Fruit fly (Drosophila melanogaster) whole organism, embryonic: ENCODE results near the gene eIF4E5.

Experiments used
- Blimp-1 ChIP-seq: fragments of 200-800 bp; sonication (Bioruptor generic); optimal IDR thresholded peaks from 3 replicates; lab custom pipeline; 2018; ENCODE audit warnings: missing biosample characterization, missing genetic modification characterization, mild to moderate bottlenecking, moderate library complexity, missing genetic modification reagents
- CG11093 ChIP-seq: fragments of 200-800 bp; sonication (Bioruptor generic); IDR thresholded peaks from 3 replicates; pipeline ENCODE4 v1.3.6; 2022; ENCODE audit warnings: missing biosample characterization, missing genetic modification characterization
- CG12104 ChIP-seq: fragments of 200-800 bp; sonication (Bioruptor generic); optimal IDR thresholded peaks from 3 replicates; lab custom pipeline; 2016; ENCODE audit warnings: missing biosample characterization, missing genetic modification characterization
- CG12744 ChIP-seq: fragments of 200-800 bp; sonication (Bioruptor generic); optimal IDR thresholded peaks from 2 replicates; lab custom pipeline; 2016; ENCODE audit warnings: missing biosample characterization, missing genetic modification characterization
- CG15696 ChIP-seq: fragments of 200-800 bp; sonication (Bioruptor generic); optimal IDR thresholded peaks from 2 replicates; lab custom pipeline; 2019; ENCODE audit warnings: missing biosample characterization, mild to moderate bottlenecking, missing genetic modification characterization, moderate library complexity
- CG1603 ChIP-seq: fragments of 200-800 bp; sonication (Bioruptor generic); optimal IDR thresholded peaks from 2 replicates; lab custom pipeline; 2019; ENCODE audit warnings: missing biosample characterization, mild to moderate bottlenecking, missing genetic modification characterization, moderate library complexity
- CG16779 ChIP-seq: fragments of 200-800 bp; sonication (Bioruptor generic); IDR thresholded peaks from 2 replicates; pipeline ENCODE4 v1.3.6; 2022; ENCODE audit warnings: missing biosample characterization, missing genetic modification characterization
- CG2129 ChIP-seq: fragments of 200-800 bp; sonication (Bioruptor generic); IDR thresholded peaks from 2 replicates; pipeline ENCODE4 v1.3.6; 2022; ENCODE audit warnings: missing biosample characterization, missing genetic modification characterization; ENCODE audit not compliant: partially characterized antibody
- CG30403 ChIP-seq: fragments of 200-800 bp; sonication (Bioruptor generic); optimal IDR thresholded peaks from 3 replicates; lab custom pipeline; 2016; ENCODE audit warnings: missing biosample characterization, missing genetic modification characterization
- CG31365 ChIP-seq: fragments of 200-800 bp; sonication (Bioruptor generic); optimal IDR thresholded peaks from 2 replicates; lab custom pipeline; 2018; ENCODE audit warnings: missing biosample characterization, mild to moderate bottlenecking, missing genetic modification characterization
- CG34224 ChIP-seq: fragments of 200-800 bp; sonication (Bioruptor generic); IDR thresholded peaks from 3 replicates; pipeline ENCODE4 v1.3.6; 2022; ENCODE audit warnings: missing biosample characterization, missing genetic modification characterization; ENCODE audit not compliant: partially characterized antibody
- CG3726 ChIP-seq: fragments of 200-800 bp; sonication (Bioruptor generic); IDR thresholded peaks from 3 replicates; pipeline ENCODE4, ENCODE4 v1.3.6; 2022; ENCODE audit warnings: missing biosample characterization, missing genetic modification characterization
- CG4328 ChIP-seq: fragments of 200-800 bp; sonication (Bioruptor generic); optimal IDR thresholded peaks from 3 replicates; lab custom pipeline; 2017; ENCODE audit warnings: missing biosample characterization, missing genetic modification reagents, missing genetic modification characterization
- CG4820 ChIP-seq: fragments of 200-800 bp; sonication (Bioruptor generic); optimal IDR thresholded peaks from 3 replicates; lab custom pipeline; 2016; ENCODE audit warnings: missing biosample characterization, missing genetic modification characterization
- CG7839 ChIP-seq: fragments of 200-800 bp; sonication (Bioruptor generic); optimal IDR thresholded peaks from 3 replicates; lab custom pipeline; 2018; ENCODE audit warnings: missing biosample characterization, mild to moderate bottlenecking, missing genetic modification characterization, moderate library complexity
- CG8089 ChIP-seq: fragments of 200-800 bp; sonication (Bioruptor generic); optimal IDR thresholded peaks from 3 replicates; lab custom pipeline; 2016; ENCODE audit warnings: missing biosample characterization, missing genetic modification characterization
- CG8290 ChIP-seq, 3 experiments: fragments of 200-800 bp; sonication (Bioruptor generic); optimal IDR thresholded peaks; 2 replicates each; lab custom pipeline; 2016 to 2019; ENCODE audit warnings: missing biosample characterization in 3 of 3, missing genetic modification characterization in 3 of 3, mild to moderate bottlenecking in 2 of 3, moderate library complexity in 1 of 3
- CG8924 ChIP-seq: fragments of 200-800 bp; optimal IDR thresholded peaks from 3 replicates; lab custom pipeline; 2019; ENCODE audit warnings: missing biosample characterization, mild to moderate bottlenecking, missing genetic modification characterization, moderate library complexity
- CkIIα-i1 ChIP-seq: fragments of 200-800 bp; sonication (Bioruptor generic); IDR thresholded peaks from 2 replicates; pipeline ENCODE4 v1.3.6; 2022; ENCODE audit warnings: missing biosample characterization, missing genetic modification characterization
- Hsf ChIP-seq: fragments of 200-800 bp; sonication (Bioruptor generic); optimal IDR thresholded peaks from 3 replicates; lab custom pipeline; 2016; ENCODE audit warnings: missing biosample characterization, missing genetic modification characterization
- MTF-1 ChIP-seq: fragments of 200-800 bp; sonication (Bioruptor generic); optimal IDR thresholded peaks from 2 replicates; lab custom pipeline; 2018; ENCODE audit warnings: missing biosample characterization, mild to moderate bottlenecking, missing genetic modification characterization, borderline replicate concordance
- NC2β ChIP-seq: fragments of 200-800 bp; sonication (Bioruptor generic); optimal IDR thresholded peaks from 2 replicates; lab custom pipeline; 2016; ENCODE audit warnings: missing biosample characterization, missing genetic modification characterization
- NK7.1 ChIP-seq: fragments of 200-800 bp; sonication (Bioruptor generic); optimal IDR thresholded peaks from 3 replicates; lab custom pipeline; 2016; ENCODE audit warnings: missing biosample characterization, missing genetic modification characterization
- Opbp ChIP-seq: fragments of 200-800 bp; sonication (Bioruptor generic); IDR thresholded peaks from 3 replicates; pipeline ENCODE4 v1.3.6; 2022; ENCODE audit warnings: missing biosample characterization, missing genetic modification characterization; ENCODE audit not compliant: partially characterized antibody
- Ptx1 ChIP-seq: fragments of 200-800 bp; sonication (Bioruptor generic); IDR thresholded peaks from 2 replicates; pipeline ENCODE4 v1.3.6; 2022; ENCODE audit warnings: missing biosample characterization, missing genetic modification characterization
- Sin3A ChIP-seq: fragments of >200 bp; optimal IDR thresholded peaks from 2 replicates; lab custom pipeline; 2018
- Sox100B ChIP-seq: fragments of 200-800 bp; sonication (Bioruptor generic); optimal IDR thresholded peaks from 3 replicates; lab custom pipeline; 2018; ENCODE audit warnings: missing biosample characterization, mild to moderate bottlenecking, missing genetic modification characterization
- Spps ChIP-seq: fragments of 200-800 bp; sonication (Bioruptor generic); optimal IDR thresholded peaks from 2 replicates; lab custom pipeline; 2018; ENCODE audit warnings: missing biosample characterization, mild to moderate bottlenecking, missing genetic modification characterization
- TFAM ChIP-seq: fragments of 200-800 bp; sonication (Bioruptor generic); optimal IDR thresholded peaks from 2 replicates; lab custom pipeline; 2017; ENCODE audit warnings: missing biosample characterization, missing genetic modification characterization, inconsistent platforms
- abd-A ChIP-seq: fragments of 200-800 bp; sonication (Bioruptor generic); optimal IDR thresholded peaks from 3 replicates; lab custom pipeline; 2019; ENCODE audit warnings: missing biosample characterization, mild to moderate bottlenecking, missing genetic modification characterization, moderate library complexity
- btn ChIP-seq: fragments of 200-800 bp; sonication (Bioruptor generic); optimal IDR thresholded peaks from 2 replicates; lab custom pipeline; 2016; ENCODE audit warnings: missing biosample characterization, missing genetic modification characterization
- chn ChIP-seq: fragments of 200-800 bp; sonication (Bioruptor generic); optimal IDR thresholded peaks from 2 replicates; lab custom pipeline; 2016; ENCODE audit warnings: missing biosample characterization, missing genetic modification characterization
- ci ChIP-seq: fragments of 200-800 bp; sonication (Bioruptor generic); IDR thresholded peaks from 3 replicates; pipeline ENCODE4 v1.3.6; 2022; ENCODE audit warnings: missing biosample characterization, missing genetic modification characterization
- crc ChIP-seq: fragments of 200-800 bp; sonication (Bioruptor generic); optimal IDR thresholded peaks from 2 replicates; lab custom pipeline; 2016; ENCODE audit warnings: missing biosample characterization, missing genetic modification characterization
- dan ChIP-seq: fragments of 200-800 bp; sonication (Bioruptor generic); IDR thresholded peaks from 2 replicates; pipeline ENCODE4 v1.3.6; 2022; ENCODE audit warnings: missing biosample characterization, missing genetic modification characterization
- danr ChIP-seq: fragments of 200-800 bp; sonication (Bioruptor generic); IDR thresholded peaks from 2 replicates; pipeline ENCODE4 v1.3.6; 2022; ENCODE audit warnings: missing biosample characterization, missing genetic modification characterization
- dm ChIP-seq: fragments of 200-800 bp; sonication (Bioruptor generic); optimal IDR thresholded peaks from 3 replicates; lab custom pipeline; 2016; ENCODE audit warnings: missing biosample characterization, missing genetic modification characterization
- eyg ChIP-seq: fragments of 200-800 bp; sonication (Bioruptor generic); optimal IDR thresholded peaks from 3 replicates; lab custom pipeline; 2016; ENCODE audit warnings: missing biosample characterization, missing genetic modification characterization
- gsb-n ChIP-seq: fragments of 200-800 bp; sonication (Bioruptor generic); optimal IDR thresholded peaks from 3 replicates; lab custom pipeline; 2018; ENCODE audit warnings: missing biosample characterization, mild to moderate bottlenecking, missing genetic modification characterization
- jing ChIP-seq: fragments of 200-800 bp; sonication (Bioruptor generic); optimal IDR thresholded peaks from 2 replicates; lab custom pipeline; 2018; ENCODE audit warnings: missing biosample characterization, mild to moderate bottlenecking, missing genetic modification characterization
- pum ChIP-seq: fragments of 200-800 bp; sonication (Bioruptor generic); optimal IDR thresholded peaks from 2 replicates; lab custom pipeline; 2016; ENCODE audit warnings: missing biosample characterization, missing genetic modification characterization
- run ChIP-seq: fragments of 200-800 bp; sonication (Bioruptor generic); optimal IDR thresholded peaks from 3 replicates; lab custom pipeline; 2018; ENCODE audit warnings: missing biosample characterization, mild to moderate bottlenecking, missing genetic modification characterization
- sima ChIP-seq: fragments of 200-800 bp; sonication (Bioruptor generic); optimal IDR thresholded peaks from 2 replicates; lab custom pipeline; 2016; ENCODE audit warnings: missing biosample characterization, missing genetic modification characterization
- slbo ChIP-seq: fragments of 200-800 bp; sonication (Bioruptor generic); IDR thresholded peaks from 2 replicates; pipeline ENCODE4 v1.3.6; 2022; ENCODE audit warnings: missing biosample characterization, missing genetic modification characterization
- slou ChIP-seq: fragments of 200-800 bp; sonication (Bioruptor generic); optimal IDR thresholded peaks from 3 replicates; lab custom pipeline; 2016; ENCODE audit warnings: missing biosample characterization, missing genetic modification characterization
- sob ChIP-seq: fragments of 200-800 bp; sonication (Bioruptor generic); IDR thresholded peaks from 2 replicates; pipeline ENCODE4 v1.3.6; 2022; ENCODE audit warnings: missing biosample characterization, missing genetic modification characterization
- tgo ChIP-seq: fragments of 200-800 bp; sonication (Bioruptor generic); IDR thresholded peaks from 3 replicates; pipeline ENCODE4 v1.3.6; 2022; ENCODE audit warnings: missing biosample characterization, missing genetic modification characterization
- usp ChIP-seq: fragments of >200 bp; optimal IDR thresholded peaks from 2 replicates; lab custom pipeline; 2017; ENCODE audit warnings: missing biosample characterization, missing genetic modification characterization
- zfh1 ChIP-seq: fragments of 200-800 bp; sonication (Bioruptor generic); IDR thresholded peaks from 3 replicates; pipeline ENCODE4 v1.3.6; 2022; ENCODE audit warnings: missing biosample characterization, missing genetic modification characterization

The eIF4E5 gene

DNA sequence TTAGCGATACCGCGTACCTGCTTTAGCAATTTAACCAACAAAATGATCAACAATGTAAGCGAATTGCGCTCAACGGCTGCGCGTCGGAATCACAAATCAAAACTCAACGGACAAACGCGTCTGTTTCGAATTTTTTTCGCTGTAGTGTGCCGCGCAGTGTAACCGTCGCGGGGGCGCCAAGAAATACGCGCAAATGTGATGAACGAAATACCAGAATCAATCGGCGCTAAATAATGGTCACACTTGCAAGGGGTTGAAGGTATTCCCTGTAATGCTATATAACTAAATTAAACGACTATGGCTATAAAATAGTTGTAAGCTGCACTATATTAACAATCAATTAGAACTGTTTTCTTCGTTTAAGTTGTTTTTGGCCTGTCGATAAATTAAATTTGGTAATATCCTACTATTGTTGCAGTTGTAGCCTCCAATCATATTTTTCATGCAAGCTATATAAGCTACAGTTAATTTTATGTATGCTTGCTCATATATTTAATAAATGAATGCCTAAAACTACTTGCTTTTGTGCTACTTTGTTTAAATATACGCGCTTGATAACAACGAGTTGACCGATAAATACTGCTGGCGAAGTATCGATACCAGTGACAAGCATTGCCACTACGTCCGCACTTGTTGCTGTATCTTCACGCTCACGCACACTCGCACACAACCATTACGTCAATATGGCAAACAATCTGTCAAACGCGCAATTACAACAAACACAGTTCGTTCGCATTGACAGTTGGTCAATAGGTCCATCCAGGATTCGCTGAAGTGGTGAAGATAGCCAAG, 17.3 kb downstream of the eIF4E5 start, which contains the start of the genes pbl and CG8281 (continued):
- TF ChIP-seq ci (GFP tag; lab: Robert Waterston, UW) = peak; percentile 70; the same call in 1 of the 3 replicates
- peak; percentile 55; the same call in 1 of the 2 replicates for TF ChIP-seq slbo (GFP tag; lab: Robert Waterston, UW)
- no peak for TF ChIP-seq usp
- TF ChIP-seq sob (GFP tag; lab: Robert Waterston, UW) = no peak; the same call in 1 of the 2 replicates
- TF ChIP-seq CG3726 (GFP tag; lab: Robert Waterston, UW) = no peak
- peak; percentile 45 for TF ChIP-seq CG2129 (GFP tag; lab: Robert Waterston, UW)
- peak; percentile 72 for TF ChIP-seq Opbp (GFP tag; lab: Robert Waterston, UW)
- peak; percentile 82 for TF ChIP-seq CG34224 (GFP tag; lab: Robert Waterston, UW)
- peak; percentile 21 for TF ChIP-seq NK7.1
- TF ChIP-seq btn (GFP tag; lab: Kevin White, UChicago) = no peak
- no peak for TF ChIP-seq gsb-n (tag; lab: Kevin White, UChicago)
- TF ChIP-seq NC2β (GFP tag; lab: Kevin White, UChicago) = peak; percentile 48
- peak; percentile 35 for TF ChIP-seq chn (GFP tag; lab: Kevin White, UChicago)
- TF ChIP-seq CG30403 (GFP tag; lab: Kevin White, UChicago) = peak; percentile 49
- TF ChIP-seq CG4328 (GFP tag; lab: Kevin White, UChicago) = peak; percentile 44
- no peak for TF ChIP-seq CG16779
- TF ChIP-seq CG8089 (GFP tag; lab: Kevin White, UChicago) = peak; percentile 17
- TF ChIP-seq CG7839 = peak; percentile 62
- peak; percentile 46 for TF ChIP-seq Ptx1 (GFP tag; lab: Robert Waterston, UW)
- no peak for TF ChIP-seq abd-A
- TF ChIP-seq Hsf (GFP tag; lab: Kevin White, UChicago) = peak; percentile 56
- TF ChIP-seq CG11093 (GFP tag; lab: Robert Waterston, UW) = no peak
- TF ChIP-seq jing = no peak
- TF ChIP-seq CG15696 (tag; lab: Kevin White, UChicago) = peak; percentile 40
- TF ChIP-seq dm (GFP tag; lab: Kevin White, UChicago) = peak; percentile 41
- no peak for TF ChIP-seq sima (GFP tag; lab: Kevin White, UChicago)
- TF ChIP-seq MTF-1 (GFP tag; lab: Kevin White, UChicago) = no peak
- TF ChIP-seq zfh1 (GFP tag; lab: Robert Waterston, UW) = peak; percentile 68
- TF ChIP-seq CG4820 (GFP tag; lab: Kevin White, UChicago) = peak; percentile 15
- no peak for TF ChIP-seq TFAM (GFP tag; lab: Kevin White, UChicago)
- TF ChIP-seq CkIIα-i1 (GFP tag; lab: Robert Waterston, UW) = no peak
- TF ChIP-seq CG8924 (tag; lab: Kevin White, UChicago) = peak; percentile 58
- peak; percentile 18 for TF ChIP-seq CG12104 (GFP tag; lab: Kevin White, UChicago)
- TF ChIP-seq dan (GFP tag; lab: Robert Waterston, UW) = no peak
- TF ChIP-seq Spps (tag; lab: Kevin White, UChicago) = no peak
- no peak for TF ChIP-seq slou (GFP tag; lab: Kevin White, UChicago)
- no peak for TF ChIP-seq run
- no peak for TF ChIP-seq CG31365 (tag; lab: Kevin White, UChicago)
- TF ChIP-seq Blimp-1 (GFP tag; lab: Kevin White, UChicago) = peak; percentile 38
- no peak for TF ChIP-seq Sox100B (GFP tag; lab: Kevin White, UChicago)
- TF ChIP-seq CG1603 (tag; lab: Kevin White, UChicago) = peak; percentile 40
- TF ChIP-seq Sin3A (lab: Kevin White, UChicago) = peak; percentile 83
- peak; percentile 30 for TF ChIP-seq eyg (GFP tag; lab: Kevin White, UChicago)
- no peak for TF ChIP-seq CG8290 (GFP tag; optimal IDR thresholded peaks at IDR 0.05; lab: Kevin White, UChicago)
- TF ChIP-seq CG8290 (tag; optimal IDR thresholded peaks at IDR 0.05; lab: Kevin White, UChicago) = peak in 1 of 2 experiments; percentile 29
- no peak for TF ChIP-seq tgo
- TF ChIP-seq pum (GFP tag; lab: Kevin White, UChicago) = no peak
- no peak for TF ChIP-seq crc (GFP tag; lab: Kevin White, UChicago)
- no peak for TF ChIP-seq danr (GFP tag; lab: Robert Waterston, UW)
- TF ChIP-seq CG12744 (GFP tag; lab: Kevin White, UChicago) = no peak
